Fruit fly (Drosophila melanogaster) whole organism: Measurements from ENCODE around the gene FucTB.
A peak's percentile ranks its signal among the peaks of the same experiment; 100 is the strongest.

ENCODE experiments used
- CG8478 ChIP-seq: fragments of >200 bp; optimal IDR thresholded peaks from 2 replicates; lab custom pipeline; 2018; ENCODE audit warnings: inconsistent platforms
- Dll ChIP-seq: fragments of >200 bp; optimal IDR thresholded peaks from 2 replicates; lab custom pipeline; 2017
- pan ChIP-seq: fragments of >200 bp; optimal IDR thresholded peaks from 2 replicates; lab custom pipeline; 2017
- psq ChIP-seq: fragments of >200 bp; optimal IDR thresholded peaks from 2 replicates; lab custom pipeline; 2017
- usp ChIP-seq: fragments of >200 bp; optimal IDR thresholded peaks from 2 replicates; lab custom pipeline; 2017; ENCODE audit warnings: missing biosample characterization, missing genetic modification characterization, mixed read lengths

DNA sequence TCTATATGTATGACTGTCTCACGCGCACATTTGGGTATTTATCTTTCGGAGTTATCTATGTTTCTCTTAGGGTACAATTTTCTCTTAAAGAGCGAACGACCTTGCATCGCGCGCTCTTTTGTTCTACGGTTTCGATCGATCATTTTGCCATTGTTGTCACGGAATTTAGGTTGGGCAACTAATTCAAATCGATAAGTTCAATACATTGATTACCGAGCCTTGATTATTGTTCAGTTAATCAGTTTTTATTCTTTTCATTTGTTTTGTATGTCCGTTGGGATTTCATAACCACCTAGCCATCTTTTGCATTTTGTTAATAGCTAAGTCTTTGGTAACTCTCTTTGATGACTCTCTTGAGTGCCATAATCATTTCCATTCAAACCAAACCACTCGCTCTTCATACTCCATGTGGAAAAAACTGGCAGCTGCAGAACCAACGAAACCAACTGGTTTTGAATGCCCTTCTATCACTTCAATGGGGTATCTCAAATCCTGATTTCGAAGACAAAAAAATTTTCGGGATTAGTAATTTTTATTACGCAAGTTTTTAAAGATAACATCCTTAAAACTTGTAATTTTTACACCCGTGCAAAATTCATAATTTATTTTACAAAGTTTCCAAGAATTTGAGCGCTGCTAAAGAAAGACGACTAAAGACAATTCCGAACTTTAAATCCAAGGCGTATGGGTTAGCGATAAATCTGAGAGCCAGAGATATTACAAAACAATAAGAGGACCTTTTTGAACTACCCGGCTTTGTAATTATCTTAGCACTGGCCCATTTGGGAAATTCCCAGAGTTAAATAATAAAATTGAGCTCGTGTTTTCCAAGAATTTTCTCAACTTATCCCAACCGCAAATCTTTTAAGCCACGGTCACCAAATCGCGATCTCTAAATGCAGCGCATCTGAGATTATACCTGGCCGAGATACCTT is 17.7 kb upstream of the FucTB start:
- no peak for TF ChIP-seq psq
- TF ChIP-seq Dll (lab: Kevin White, UChicago), result no peak
- no peak for TF ChIP-seq usp (GFP tag; lab: Kevin White, UChicago)
- TF ChIP-seq pan (lab: Kevin White, UChicago), result no peak
- peak; percentile 42 for TF ChIP-seq CG8478 (lab: Kevin White, UChicago)
